Worm (Caenorhabditis elegans) whole organism, young adult: ENCODE measurements around the gene bbs-8.

Source experiments
- C17E4.6 ChIP-seq: fragments of 200-800 bp; sonication (Bioruptor generic); IDR thresholded peaks from 2 replicates; pipeline ENCODE4 v1.3.6; 2022; ENCODE audit warnings: missing genetic modification reagents, missing genetic modification characterization, missing compliant biosample characterization
- F57C9.4 ChIP-seq: sonication (generic microtip); optimal IDR thresholded peaks from 2 replicates; lab custom pipeline; 2017; ENCODE audit warnings: mild to moderate bottlenecking, missing genetic modification characterization, missing compliant biosample characterization
- ceh-58 ChIP-seq: fragments of 200-800 bp; sonication (Bioruptor generic); IDR thresholded peaks from 2 replicates; pipeline ENCODE4 v1.3.6; 2022; ENCODE audit warnings: missing genetic modification characterization, missing compliant biosample characterization
- hlh-26 ChIP-seq: fragments of 200-800 bp; sonication (Bioruptor generic); conservative IDR thresholded peaks from 2 replicates; pipeline ENCODE4 v1.3.6; 2022; ENCODE audit warnings: missing genetic modification reagents, missing genetic modification characterization, missing compliant biosample characterization
- pha-4 ChIP-seq: fragments of 150-350 bp; sonication (generic microtip); optimal IDR thresholded peaks from 2 replicates; lab custom pipeline; 2014; ENCODE audit warnings: missing biosample characterization, missing genetic modification reagents, missing genetic modification characterization
- unc-62 ChIP-seq: fragments of 150-350 bp; optimal IDR thresholded peaks from 2 replicates; lab custom pipeline; 2014; ENCODE audit warnings: missing biosample characterization, missing genetic modification reagents, missing genetic modification characterization
- xnd-1 ChIP-seq: sonication (generic microtip); optimal IDR thresholded peaks from 2 replicates; lab custom pipeline; 2016; ENCODE audit warnings: missing genotype, missing genetic modification reagents, missing genetic modification characterization, missing compliant biosample characterization

DNA sequence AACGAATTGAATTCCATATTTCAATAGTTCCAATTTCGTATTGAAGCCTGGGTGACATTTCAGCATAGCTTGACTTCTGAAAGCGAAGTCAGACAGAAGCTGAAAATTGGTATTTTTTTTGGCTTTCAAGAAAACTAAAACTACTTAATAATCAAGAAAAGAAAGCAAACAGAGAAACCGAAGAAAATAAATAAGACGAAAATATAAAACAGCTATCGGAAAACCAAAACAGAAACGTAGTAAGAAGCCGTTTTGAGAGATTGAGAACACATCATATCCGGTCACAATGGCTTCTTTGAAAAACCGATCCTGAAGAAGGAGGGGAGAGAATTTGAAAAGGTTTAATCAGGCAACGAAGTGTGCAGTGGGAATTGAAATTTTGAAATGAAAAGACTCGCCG lies 46.6 kb downstream of the bbs-8 start, which contains the start of gene srg-30:
- TF ChIP-seq C17E4.6 (GFP tag; lab: Robert Waterston, UW) (no peak), F57C9.4 (tag; lab: Kevin White, UChicago) (no peak), pha-4 (no peak), hlh-26 (GFP tag; lab: Robert Waterston, UW) (no peak), xnd-1 (tag; lab: Kevin White, UChicago) (no peak), unc-62 (GFP tag; lab: Kevin White, UChicago) (no peak), ceh-58 (no peak)
